Worm (Caenorhabditis elegans): Measurements from ENCODE around the gene F49C12.3.

DNA sequence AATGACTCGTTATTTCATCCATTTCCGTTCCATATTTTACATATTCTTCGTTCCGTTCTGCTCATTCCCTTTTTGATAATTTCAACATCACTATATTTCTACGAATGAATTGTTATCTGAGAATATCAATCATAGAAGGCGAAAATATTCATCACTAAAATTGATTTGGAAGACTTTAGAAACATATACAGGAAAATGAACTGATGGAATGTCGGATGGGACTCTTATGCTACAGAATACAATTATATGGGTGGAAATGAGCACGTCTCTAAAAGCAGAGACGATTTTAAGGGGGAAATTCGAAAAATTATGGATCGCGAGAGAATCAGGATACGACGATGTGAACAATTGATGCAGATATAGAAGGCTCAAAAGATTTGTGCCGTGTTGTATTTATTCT lies 19.8 kb downstream of the F49C12.3 start:
- TF ChIP-seq ztf-3 (GFP tag; optimal IDR thresholded peaks at IDR 0.05): no peak
- no peak for TF ChIP-seq attf-6 (GFP tag; IDR thresholded peaks at IDR 0.05)
- TF ChIP-seq snpc-4 (GFP tag; optimal IDR thresholded peaks at IDR 0.05): no peak
- no peak for TF ChIP-seq snpc-4 (tag; optimal IDR thresholded peaks at IDR 0.05)
- no peak for TF ChIP-seq sea-2 (GFP tag; IDR thresholded peaks at IDR 0.05)
- TF ChIP-seq pbrm-1 (GFP tag; IDR thresholded peaks at IDR 0.05): no peak
- no peak for TF ChIP-seq aptf-2 (GFP tag; conservative IDR thresholded peaks at IDR 0.05)
- TF ChIP-seq pha-4 (tag; optimal IDR thresholded peaks at IDR 0.05): no peak
- no peak for TF ChIP-seq ama-1 (optimal IDR thresholded peaks at IDR 0.05)
- peak in 1 of 2 experiments; percentile 42 for TF ChIP-seq ama-1 (GFP tag; optimal IDR thresholded peaks at IDR 0.05)
- TF ChIP-seq hlh-12 (tag; optimal IDR thresholded peaks at IDR 0.05): no peak
